Worm (Caenorhabditis elegans): ENCODE results near the gene efl-1.

DNA sequence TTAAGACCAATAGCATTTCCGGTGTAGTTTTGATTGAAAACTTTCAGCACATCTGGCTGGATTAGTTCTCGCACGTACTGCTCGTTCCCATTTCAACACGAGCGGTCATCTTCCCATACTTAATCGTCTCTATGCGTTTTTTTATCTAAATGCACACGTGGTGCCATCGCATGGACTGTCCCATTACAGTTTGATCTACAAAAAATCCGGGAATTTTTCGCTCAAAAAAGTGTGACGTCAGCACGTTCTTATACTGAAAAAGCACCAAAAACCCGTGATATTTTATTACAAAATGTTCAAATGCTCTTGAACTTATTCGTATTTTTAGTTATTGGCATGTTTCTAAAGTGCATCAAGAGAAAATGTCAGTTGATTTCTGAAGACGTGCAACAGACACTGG, 43.5 kb downstream of the efl-1 start, which contains the start of gene Y102A5C.4:
- TF ChIP-seq pha-4 (GFP tag; IDR thresholded peaks at IDR 0.05) (no peak), pha-4 (tag; optimal IDR thresholded peaks at IDR 0.05) (no peak), F49E8.2 (tag; optimal IDR thresholded peaks at IDR 0.05; ENCODE audit: borderline replicate concordance) (no peak), nhr-6 (tag; optimal IDR thresholded peaks at IDR 0.05) (no peak), nhr-28 (tag; optimal IDR thresholded peaks at IDR 0.05) (no peak), skn-1 (tag; optimal IDR thresholded peaks at IDR 0.05) (no peak), lim-7 (GFP tag; IDR thresholded peaks at IDR 0.05) (no peak)

Data from whole organism, L4 larva.